Fruit fly (Drosophila melanogaster): ENCODE data around the gene CG13461.

- TF ChIP-seq insv (optimal IDR thresholded peaks at IDR 0.05) (no peak), psq (optimal IDR thresholded peaks at IDR 0.05) (no peak), h (optimal IDR thresholded peaks at IDR 0.05) (no peak), Myc (optimal IDR thresholded peaks at IDR 0.05) (no peak), ttk (optimal IDR thresholded peaks at IDR 0.05) (no peak)
These were observed 41.1 kb downstream of the CG13461 start for dm6 chr3L:15011142-15011541.
